Worm (Caenorhabditis elegans): ENCODE measurements around the gene tsct-1.

The tsct-1 gene

ce11 chrX:12434086-12434485 is at the start of gene tsct-1:
tsct-1 (plus strand) TSS chrX:12434097.
- TF ChIP-seq W03F9.2 (tag; optimal IDR thresholded peaks at IDR 0.05) (no peak), him-1 (tag; optimal IDR thresholded peaks at IDR 0.05) (no peak), dao-5 (tag; optimal IDR thresholded peaks at IDR 0.05) (no peak)

- TF ChIP-seq dao-5 (tag; optimal IDR thresholded peaks at IDR 0.05) (no peak), W03F9.2 (tag; optimal IDR thresholded peaks at IDR 0.05) (no peak), him-1 (tag; optimal IDR thresholded peaks at IDR 0.05) (no peak)
Measured at ce11 chrX:12391380-12391779, 42.5 kb upstream of the tsct-1 start, which contains the start of gene nekl-3. nekl-3 (minus strand) TSS chrX:12391480.

- TF ChIP-seq him-1 (tag; optimal IDR thresholded peaks at IDR 0.05) (peak; percentile 75), W03F9.2 (tag; optimal IDR thresholded peaks at IDR 0.05) (peak; percentile 91), dao-5 (tag; optimal IDR thresholded peaks at IDR 0.05) (no peak)
Measured at ce11 chrX:12393786-12394308, 40.0 kb upstream of the tsct-1 start, which contains the start of gene F17E5.2. F17E5.2 (plus strand) TSS chrX:12394258.

- TF ChIP-seq dao-5 (tag; optimal IDR thresholded peaks at IDR 0.05) (no peak), W03F9.2 (tag; optimal IDR thresholded peaks at IDR 0.05) (no peak), him-1 (tag; optimal IDR thresholded peaks at IDR 0.05) (no peak)
Measured at ce11 chrX:12404729-12405128, 29.2 kb upstream of the tsct-1 start.

- no peak for TF ChIP-seq W03F9.2 (tag; optimal IDR thresholded peaks at IDR 0.05)
- TF ChIP-seq dao-5 (tag; optimal IDR thresholded peaks at IDR 0.05) = no peak
- TF ChIP-seq him-1 (tag; optimal IDR thresholded peaks at IDR 0.05) = no peak
Measured at ce11 chrX:12406037-12406436, 27.9 kb upstream of the tsct-1 start.

ce11 chrX:12406592-12406991 is 27.3 kb upstream of the tsct-1 start:
- no peak for TF ChIP-seq dao-5 (tag; optimal IDR thresholded peaks at IDR 0.05)
- no peak for TF ChIP-seq him-1 (tag; optimal IDR thresholded peaks at IDR 0.05)
- no peak for TF ChIP-seq W03F9.2 (tag; optimal IDR thresholded peaks at IDR 0.05)

ce11 chrX:12407297-12407696 is 26.6 kb upstream of the tsct-1 start:
- TF ChIP-seq him-1 (tag; optimal IDR thresholded peaks at IDR 0.05) (no peak), W03F9.2 (tag; optimal IDR thresholded peaks at IDR 0.05) (no peak), dao-5 (tag; optimal IDR thresholded peaks at IDR 0.05) (no peak)

- TF ChIP-seq dao-5 (tag; optimal IDR thresholded peaks at IDR 0.05) (no peak), him-1 (tag; optimal IDR thresholded peaks at IDR 0.05) (no peak), W03F9.2 (tag; optimal IDR thresholded peaks at IDR 0.05) (no peak)
Measured at ce11 chrX:12413941-12414340, 20.0 kb upstream of the tsct-1 start, which contains the start of gene lin-2. lin-2 (minus strand) TSS chrX:12414041.

DNA sequence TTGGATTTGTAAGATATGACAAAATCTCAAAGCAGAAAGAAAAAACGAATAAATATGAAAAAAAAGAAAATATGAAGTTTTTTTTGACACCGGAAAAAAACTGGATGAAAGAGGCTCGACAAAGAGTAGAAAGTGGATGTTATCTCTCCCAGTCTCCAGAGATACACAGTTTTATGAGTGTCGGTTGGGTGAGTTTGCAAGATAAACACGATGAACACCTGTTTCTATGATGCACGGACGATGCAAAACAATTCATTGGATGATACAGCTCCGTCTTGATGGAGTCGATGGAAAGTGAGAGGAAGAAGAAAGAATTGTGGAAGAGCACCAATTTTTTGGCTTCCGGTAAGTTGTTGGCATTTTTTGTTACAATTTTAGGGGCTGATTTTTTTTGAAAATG is 18.1 kb upstream of the tsct-1 start:
- TF ChIP-seq W03F9.2 (tag; optimal IDR thresholded peaks at IDR 0.05) (no peak), dao-5 (tag; optimal IDR thresholded peaks at IDR 0.05) (no peak), him-1 (tag; optimal IDR thresholded peaks at IDR 0.05) (no peak)

- TF ChIP-seq W03F9.2 (tag; optimal IDR thresholded peaks at IDR 0.05) = no peak
- no peak for TF ChIP-seq him-1 (tag; optimal IDR thresholded peaks at IDR 0.05)
- TF ChIP-seq dao-5 (tag; optimal IDR thresholded peaks at IDR 0.05) = no peak
Measured at ce11 chrX:12422580-12422979, 11.3 kb upstream of the tsct-1 start.

DNA sequence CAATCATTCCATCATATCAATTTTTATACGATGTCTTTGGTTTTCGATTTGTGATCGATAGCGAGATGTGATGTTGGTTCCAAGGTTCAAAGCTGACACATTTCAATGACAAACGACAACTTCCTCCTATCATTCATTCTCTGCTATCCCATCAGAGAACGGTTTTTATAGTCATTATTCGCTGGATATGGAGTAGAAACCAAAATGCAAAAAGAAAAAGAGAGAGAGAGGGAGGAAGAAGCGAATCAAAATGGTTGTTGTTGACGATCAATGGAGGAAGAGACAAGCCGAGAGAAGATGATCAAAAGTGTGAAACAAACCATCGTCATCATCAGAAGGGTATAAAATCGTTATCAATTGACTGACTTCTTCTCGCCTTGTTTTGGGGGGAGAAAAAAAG is 8.5 kb upstream of the tsct-1 start, which contains the start of gene T24D3.2:
T24D3.2 (plus strand) TSS at position 304 of the 400 bp plus-strand sequence.
- TF ChIP-seq him-1 (tag; optimal IDR thresholded peaks at IDR 0.05) (no peak), dao-5 (tag; optimal IDR thresholded peaks at IDR 0.05) (no peak), W03F9.2 (tag; optimal IDR thresholded peaks at IDR 0.05) (no peak)

ce11 chrX:12430309-12430708 is 3.6 kb upstream of the tsct-1 start, which contains the start of gene med-1:
med-1 (plus strand) TSS chrX:12430609.
- TF ChIP-seq dao-5 (tag; optimal IDR thresholded peaks at IDR 0.05) (no peak), W03F9.2 (tag; optimal IDR thresholded peaks at IDR 0.05) (no peak), him-1 (tag; optimal IDR thresholded peaks at IDR 0.05) (no peak)

DNA sequence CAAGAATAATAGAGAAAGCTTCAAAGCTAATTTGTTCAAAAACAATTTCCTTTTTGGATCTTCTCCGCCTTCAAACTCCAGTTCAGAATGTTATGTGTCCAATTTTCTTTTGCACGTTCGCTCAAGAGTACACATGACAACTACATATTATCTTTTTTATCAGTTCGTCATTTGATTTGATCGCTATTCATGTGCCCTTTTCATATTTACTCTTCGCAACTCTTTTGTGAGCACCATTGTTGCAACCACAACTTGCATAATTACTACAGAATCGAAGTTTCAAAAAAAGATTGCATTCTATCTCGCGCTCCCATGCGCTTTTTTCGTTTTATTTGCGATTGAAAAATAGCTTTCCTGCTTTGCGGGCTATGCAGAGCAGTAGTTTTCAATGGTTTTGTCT is 1.3 kb downstream of the tsct-1 start:
- no peak for TF ChIP-seq him-1 (tag; optimal IDR thresholded peaks at IDR 0.05)
- TF ChIP-seq dao-5 (tag; optimal IDR thresholded peaks at IDR 0.05) = no peak
- TF ChIP-seq W03F9.2 (tag; optimal IDR thresholded peaks at IDR 0.05) = no peak

DNA sequence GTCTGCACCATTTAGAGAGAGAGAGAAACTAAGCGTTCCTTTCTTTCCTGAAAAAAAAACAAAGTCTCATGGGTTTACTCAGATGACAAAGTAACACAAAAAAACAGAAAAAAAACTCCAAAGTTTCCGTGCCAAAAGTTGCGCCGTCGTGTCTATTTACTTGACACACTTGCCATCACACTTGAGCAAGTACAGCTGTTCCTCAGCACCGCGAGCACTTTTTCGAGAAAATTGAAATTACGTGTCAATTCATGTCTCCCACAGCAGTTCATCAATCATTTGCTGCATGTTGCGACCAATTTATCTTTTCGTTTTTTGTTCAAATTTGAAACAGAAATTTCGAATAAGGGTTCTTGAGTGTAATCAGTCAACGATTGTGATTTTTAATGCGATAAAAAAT is 2.6 kb downstream of the tsct-1 start:
- no peak for TF ChIP-seq W03F9.2 (tag; optimal IDR thresholded peaks at IDR 0.05)
- no peak for TF ChIP-seq dao-5 (tag; optimal IDR thresholded peaks at IDR 0.05)
- no peak for TF ChIP-seq him-1 (tag; optimal IDR thresholded peaks at IDR 0.05)

DNA sequence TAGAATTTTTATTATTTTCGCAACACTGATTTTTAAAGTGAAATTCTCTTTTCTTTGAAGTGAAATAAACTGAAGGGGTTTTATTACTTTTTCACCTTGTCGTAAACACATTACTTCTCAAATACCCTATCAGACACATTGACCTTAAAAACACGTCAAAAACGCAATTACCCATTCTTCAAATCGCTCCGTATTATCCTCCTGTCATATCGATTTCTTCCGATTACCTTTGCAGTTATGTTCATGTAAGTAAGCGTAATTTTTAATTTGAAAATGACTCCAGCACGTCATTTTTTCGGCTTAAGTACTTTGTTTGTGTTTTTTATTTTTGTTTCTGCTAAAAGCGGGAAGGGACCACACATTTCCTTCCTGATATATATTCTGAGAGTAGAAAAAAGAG is 4.4 kb downstream of the tsct-1 start:
- TF ChIP-seq dao-5 (tag; optimal IDR thresholded peaks at IDR 0.05) = no peak
- no peak for TF ChIP-seq W03F9.2 (tag; optimal IDR thresholded peaks at IDR 0.05)
- no peak for TF ChIP-seq him-1 (tag; optimal IDR thresholded peaks at IDR 0.05)

Measured in whole organism, L4/young adult.